Fruit fly (Drosophila melanogaster): Measurements from ENCODE around the gene Atet.

Gene Atet

dm6 chr2L:4372802-4373570 lies 39.3 kb downstream of the Atet start:
- TF ChIP-seq ttk (optimal IDR thresholded peaks at IDR 0.05) = no peak
- no peak for TF ChIP-seq psq (optimal IDR thresholded peaks at IDR 0.05)
- TF ChIP-seq Sin3A (optimal IDR thresholded peaks at IDR 0.05) = no peak
- no peak for TF ChIP-seq Myc (optimal IDR thresholded peaks at IDR 0.05)
- TF ChIP-seq h (optimal IDR thresholded peaks at IDR 0.05) = no peak
- no peak for TF ChIP-seq insv (optimal IDR thresholded peaks at IDR 0.05)

DNA sequence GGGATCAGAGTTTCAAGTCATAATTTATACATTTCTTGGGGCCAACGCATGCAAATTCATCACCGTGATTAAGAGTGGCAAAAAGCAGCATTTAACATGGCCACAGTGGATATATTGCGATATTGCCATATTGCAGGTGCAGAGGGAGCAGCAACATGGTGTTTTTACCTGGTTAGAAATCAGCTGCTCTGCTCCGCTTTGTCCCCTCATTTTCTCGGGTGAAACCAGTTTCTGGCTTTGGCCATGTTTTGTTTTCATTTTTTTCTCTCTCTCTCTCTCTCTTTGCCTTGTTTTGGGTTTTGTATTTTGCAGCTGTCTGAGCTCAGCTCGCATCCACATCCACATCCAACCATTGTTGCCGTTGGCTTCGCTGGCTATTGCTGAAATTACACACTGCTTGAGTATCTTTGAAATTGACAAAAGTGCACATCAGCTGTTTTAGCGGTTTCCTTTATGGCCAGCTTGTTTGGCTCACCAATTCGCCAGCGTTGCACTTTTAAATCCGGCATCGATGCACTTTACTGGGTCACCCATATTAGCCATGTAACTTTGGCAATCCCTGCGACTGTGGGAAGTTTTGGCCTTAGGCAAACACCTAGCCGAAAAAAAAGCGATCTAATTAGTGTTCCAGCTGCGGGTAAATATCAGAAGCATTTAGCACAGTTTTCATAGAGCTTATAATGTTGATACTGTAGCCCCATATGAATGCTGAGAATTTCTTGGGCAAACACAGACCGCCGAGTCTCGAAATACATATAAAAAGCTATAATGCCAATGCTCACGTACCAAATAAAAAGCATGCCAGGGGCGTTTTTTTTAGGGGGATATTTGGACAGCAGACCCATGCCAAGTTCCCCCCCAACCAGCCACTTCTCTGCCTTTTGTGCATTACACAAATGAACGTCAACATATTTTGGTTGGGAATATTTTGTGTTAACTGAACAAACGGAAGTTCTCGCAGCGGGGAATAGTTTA lies 41.6 kb downstream of the Atet start:
- TF ChIP-seq Myc (optimal IDR thresholded peaks at IDR 0.05) (no peak), Sin3A (optimal IDR thresholded peaks at IDR 0.05) (no peak), insv (optimal IDR thresholded peaks at IDR 0.05) (no peak), psq (optimal IDR thresholded peaks at IDR 0.05) (no peak), ttk (optimal IDR thresholded peaks at IDR 0.05) (no peak)

- no peak for TF ChIP-seq insv (optimal IDR thresholded peaks at IDR 0.05)
- no peak for TF ChIP-seq h (optimal IDR thresholded peaks at IDR 0.05)
- TF ChIP-seq psq (optimal IDR thresholded peaks at IDR 0.05) = no peak
- TF ChIP-seq Myc (optimal IDR thresholded peaks at IDR 0.05) = no peak
- no peak for TF ChIP-seq Sin3A (optimal IDR thresholded peaks at IDR 0.05)
- no peak for TF ChIP-seq ttk (optimal IDR thresholded peaks at IDR 0.05)
Observed at dm6 chr2L:4377747-4378146, 44.0 kb downstream of the Atet start.

DNA sequence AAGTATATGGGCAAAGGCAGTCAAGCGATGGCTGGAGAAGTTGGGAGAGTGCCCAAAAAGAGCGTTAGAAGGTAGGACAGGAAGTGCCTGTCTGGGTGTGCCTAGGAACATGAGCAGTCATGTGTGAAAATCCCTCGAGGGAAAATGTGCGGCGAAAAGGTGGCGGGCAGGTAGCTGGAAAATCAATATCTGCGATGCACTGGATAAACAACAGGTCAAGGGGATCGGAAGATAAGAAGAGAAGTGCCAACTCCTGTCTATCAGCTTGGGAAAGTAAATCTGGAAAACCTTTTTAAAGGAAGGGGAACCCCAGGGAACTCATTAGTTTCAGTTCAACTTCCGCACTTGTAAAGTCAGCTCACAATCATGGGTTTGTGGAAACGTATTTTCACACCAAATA lies 44.7 kb downstream of the Atet start:
- no peak for TF ChIP-seq psq (optimal IDR thresholded peaks at IDR 0.05)
- no peak for TF ChIP-seq h (optimal IDR thresholded peaks at IDR 0.05)
- no peak for TF ChIP-seq insv (optimal IDR thresholded peaks at IDR 0.05)
- no peak for TF ChIP-seq ttk (optimal IDR thresholded peaks at IDR 0.05)
- no peak for TF ChIP-seq Sin3A (optimal IDR thresholded peaks at IDR 0.05)
- TF ChIP-seq Myc (optimal IDR thresholded peaks at IDR 0.05) = no peak

- TF ChIP-seq ttk (optimal IDR thresholded peaks at IDR 0.05) = no peak
- TF ChIP-seq h (optimal IDR thresholded peaks at IDR 0.05) = no peak
- TF ChIP-seq insv (optimal IDR thresholded peaks at IDR 0.05) = no peak
- no peak for TF ChIP-seq Sin3A (optimal IDR thresholded peaks at IDR 0.05)
- TF ChIP-seq Myc (optimal IDR thresholded peaks at IDR 0.05) = no peak
Observed at dm6 chr2L:4382522-4382921, 48.8 kb downstream of the Atet start, which contains the start of gene CG17612. Gene CG17612 (minus strand): TSS chr2L:4382735.

DNA sequence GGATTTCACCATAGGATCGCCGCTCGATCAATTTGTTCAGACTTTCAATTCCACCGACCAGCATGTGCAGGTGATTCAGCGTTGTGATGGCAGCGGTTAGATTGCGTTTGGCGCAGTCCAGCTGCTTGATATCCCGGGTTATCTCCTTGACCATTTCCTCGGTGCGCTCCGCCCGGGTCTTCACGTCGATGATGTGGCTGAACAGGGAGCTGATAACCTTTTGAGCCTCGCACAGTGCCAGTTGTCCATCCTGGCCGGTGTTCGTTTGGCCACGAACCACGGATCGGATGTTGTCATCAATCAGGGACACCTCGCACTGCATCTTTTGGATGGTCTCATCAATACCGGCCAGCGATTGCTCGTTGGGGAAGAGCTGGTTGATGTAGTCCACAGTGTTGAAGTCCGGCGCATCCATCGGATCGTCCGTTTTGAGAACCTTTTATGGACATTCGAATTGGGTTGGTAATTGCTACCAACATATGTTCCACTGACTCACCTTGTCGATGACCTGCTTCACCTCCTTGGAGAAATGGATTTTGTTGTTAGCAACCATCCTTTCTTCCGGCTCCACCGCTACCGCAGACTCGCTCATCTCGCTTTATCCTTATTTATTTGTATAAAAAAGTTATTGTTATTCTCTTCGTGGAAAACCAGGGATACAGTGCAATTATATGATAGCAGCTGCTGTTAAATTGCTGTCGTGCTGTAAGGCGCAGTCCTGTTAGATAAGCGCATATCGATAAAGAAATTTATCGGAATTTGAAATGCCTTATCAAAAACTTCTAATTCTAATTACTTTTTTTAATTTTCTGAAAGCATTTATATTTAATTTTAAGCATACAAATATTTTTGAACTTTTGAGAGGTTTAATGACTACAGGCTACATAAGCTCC lies 51.9 kb downstream of the Atet start, which contains the start of gene Vps53:
Gene Vps53, minus strand, starts transcription at position 676 of the 893 bp plus-strand sequence.
- TF ChIP-seq ttk (optimal IDR thresholded peaks at IDR 0.05) = no peak

dm6 chr2L:4386926-4387550 lies 53.3 kb downstream of the Atet start, which contains the start of gene Psf2:
Gene Psf2 (minus strand): TSS chr2L:4387356.
- TF ChIP-seq psq (optimal IDR thresholded peaks at IDR 0.05) = no peak
- TF ChIP-seq Myc (optimal IDR thresholded peaks at IDR 0.05) = no peak
- no peak for TF ChIP-seq insv (optimal IDR thresholded peaks at IDR 0.05)
- TF ChIP-seq h (optimal IDR thresholded peaks at IDR 0.05) = no peak
- TF ChIP-seq Sin3A (optimal IDR thresholded peaks at IDR 0.05) = no peak

DNA sequence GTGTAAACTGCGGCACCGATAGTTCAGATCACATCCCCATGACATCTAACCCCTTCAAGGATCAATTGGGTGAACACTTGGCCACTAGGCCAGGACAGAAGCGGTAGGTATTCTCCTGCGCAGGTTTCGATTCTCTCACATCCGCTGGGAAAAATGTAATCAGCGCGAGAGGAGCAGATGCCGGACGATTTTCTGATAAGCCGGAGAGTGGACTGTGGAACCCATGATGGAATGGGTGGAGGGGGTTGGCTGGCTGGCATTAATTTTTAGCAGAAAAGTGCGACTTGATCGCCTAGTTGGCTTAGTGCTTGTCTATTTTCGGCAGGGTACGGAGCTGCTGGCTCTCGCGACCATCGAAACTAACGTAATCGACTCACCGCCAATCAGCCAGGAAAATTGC lies 54.3 kb downstream of the Atet start, which contains the start of gene Tps1:
Gene Tps1, plus strand, starts transcription at position 301 of the 400 bp plus-strand sequence.
- TF ChIP-seq h (optimal IDR thresholded peaks at IDR 0.05) (no peak), Myc (optimal IDR thresholded peaks at IDR 0.05) (no peak), psq (optimal IDR thresholded peaks at IDR 0.05) (no peak), ttk (optimal IDR thresholded peaks at IDR 0.05) (no peak), Sin3A (optimal IDR thresholded peaks at IDR 0.05) (no peak), insv (optimal IDR thresholded peaks at IDR 0.05) (no peak)

dm6 chr2L:4389405-4390115 lies 55.8 kb downstream of the Atet start:
- TF ChIP-seq insv (optimal IDR thresholded peaks at IDR 0.05) (no peak), ttk (optimal IDR thresholded peaks at IDR 0.05) (no peak), psq (optimal IDR thresholded peaks at IDR 0.05) (no peak), Sin3A (optimal IDR thresholded peaks at IDR 0.05) (no peak), Myc (optimal IDR thresholded peaks at IDR 0.05) (no peak), h (optimal IDR thresholded peaks at IDR 0.05) (no peak)

DNA sequence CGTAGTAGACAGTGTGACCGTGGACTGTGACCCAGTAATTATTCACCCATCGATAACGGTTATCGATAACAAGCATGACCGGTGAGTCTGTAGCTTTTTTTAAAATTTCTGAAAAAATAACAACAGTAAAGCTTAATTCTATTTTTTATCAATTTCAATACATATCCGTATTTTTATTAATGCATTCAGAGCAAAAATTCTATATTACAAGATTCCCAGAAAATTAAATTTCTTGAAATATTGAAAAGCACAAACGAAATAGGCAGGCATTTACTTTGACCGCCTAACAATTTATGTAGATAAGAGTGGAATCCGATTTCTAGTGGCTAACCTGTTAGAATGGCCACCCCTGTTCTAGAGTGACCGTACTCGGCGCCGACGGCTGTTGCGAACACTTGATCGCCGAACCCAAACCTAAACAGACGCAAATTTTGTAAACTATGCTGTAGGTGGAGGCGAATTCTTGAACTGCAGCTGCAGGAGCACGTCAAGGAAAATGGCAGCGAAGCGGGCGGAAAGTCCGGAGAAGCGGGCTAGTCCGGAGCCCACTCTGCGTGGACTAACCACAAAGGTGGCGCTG lies 60.2 kb downstream of the Atet start, which contains the start of gene CG3652:
Gene CG3652, minus strand, starts transcription at position 35 of the 580 bp plus-strand sequence.
- no peak for TF ChIP-seq insv (optimal IDR thresholded peaks at IDR 0.05)
- no peak for TF ChIP-seq h (optimal IDR thresholded peaks at IDR 0.05)
- TF ChIP-seq psq (optimal IDR thresholded peaks at IDR 0.05) = no peak
- TF ChIP-seq ttk (optimal IDR thresholded peaks at IDR 0.05) = no peak
- TF ChIP-seq Sin3A (optimal IDR thresholded peaks at IDR 0.05) = no peak
- no peak for TF ChIP-seq Myc (optimal IDR thresholded peaks at IDR 0.05)
